Worm (Caenorhabditis elegans) whole organism, mixed stage, embryonic: Measurements from ENCODE around the gene nyn-1.

ENCODE experiments used
- M03D4.4 ChIP-seq: sonication (generic microtip); optimal IDR thresholded peaks from 2 replicates; lab custom pipeline; 2017; ENCODE audit warnings: mild to moderate bottlenecking, missing genetic modification characterization, missing compliant biosample characterization
- bed-3 ChIP-seq: fragments of 200-800 bp; sonication (Bioruptor generic); optimal IDR thresholded peaks from 3 replicates; lab custom pipeline; 2018; ENCODE audit warnings: mild to moderate bottlenecking, missing genetic modification characterization, moderate library complexity, missing compliant biosample characterization
- blmp-1 ChIP-seq: fragments of 150-350 bp; optimal IDR thresholded peaks from 2 replicates; lab custom pipeline; 2014; ENCODE audit warnings: missing biosample characterization, missing genetic modification characterization
- ceh-39 ChIP-seq: fragments of 150-350 bp; optimal IDR thresholded peaks from 2 replicates; lab custom pipeline; 2014; ENCODE audit warnings: missing biosample characterization, missing genetic modification characterization
- ceh-43 ChIP-seq: fragments of 200-800 bp; sonication (Bioruptor generic); optimal IDR thresholded peaks from 2 replicates; lab custom pipeline; 2018; ENCODE audit warnings: mild to moderate bottlenecking, missing genetic modification characterization, moderate library complexity, missing compliant biosample characterization
- ceh-83 ChIP-seq: fragments of 200-800 bp; sonication (Bioruptor generic); optimal IDR thresholded peaks from 2 replicates; lab custom pipeline; 2018; ENCODE audit warnings: mild to moderate bottlenecking, missing genetic modification characterization, missing compliant biosample characterization
- ces-1 ChIP-seq: fragments of 150-350 bp; optimal IDR thresholded peaks from 2 replicates; lab custom pipeline; 2014; ENCODE audit warnings: missing biosample characterization, missing genetic modification reagents, missing genetic modification characterization
- cnd-1 ChIP-seq: fragments of 200-800 bp; sonication (Bioruptor generic); optimal IDR thresholded peaks from 2 replicates; lab custom pipeline; 2018; ENCODE audit warnings: mild to moderate bottlenecking, missing genetic modification characterization, missing compliant biosample characterization
- drap-1 ChIP-seq: fragments of 200-800 bp; sonication (Bioruptor generic); optimal IDR thresholded peaks from 3 replicates; lab custom pipeline; 2018; ENCODE audit warnings: mild to moderate bottlenecking, missing genetic modification characterization, missing compliant biosample characterization
- elt-1 ChIP-seq: sonication (generic microtip); optimal IDR thresholded peaks from 2 replicates; lab custom pipeline; 2017; ENCODE audit warnings: missing genetic modification characterization, mild to moderate bottlenecking, missing compliant biosample characterization, antibody characterized with exemption, moderate library complexity, borderline replicate concordance; ENCODE audit not compliant: insufficient read depth
- elt-3 ChIP-seq: fragments of 150-350 bp; optimal IDR thresholded peaks from 2 replicates; lab custom pipeline; 2014; ENCODE audit warnings: missing biosample characterization, missing genetic modification characterization
- flh-1 ChIP-seq: fragments of 200-800 bp; sonication (Bioruptor generic); optimal IDR thresholded peaks from 2 replicates; lab custom pipeline; 2018; ENCODE audit warnings: mild to moderate bottlenecking, missing genetic modification characterization, moderate library complexity, missing compliant biosample characterization
- ham-2 ChIP-seq: fragments of 200-800 bp; sonication (Bioruptor generic); optimal IDR thresholded peaks from 2 replicates; lab custom pipeline; 2018; ENCODE audit warnings: mild to moderate bottlenecking, missing genetic modification characterization, missing compliant biosample characterization
- hlh-1 ChIP-seq: fragments of 150-350 bp; optimal IDR thresholded peaks from 2 replicates; lab custom pipeline; 2014; ENCODE audit warnings: missing biosample characterization, missing genetic modification reagents, missing genetic modification characterization
- mab-5 ChIP-seq: fragments of 150-350 bp; optimal IDR thresholded peaks from 2 replicates; lab custom pipeline; 2014; ENCODE audit warnings: missing biosample characterization, missing genetic modification characterization
- mls-2 ChIP-seq: sonication (generic microtip); optimal IDR thresholded peaks from 2 replicates; lab custom pipeline; 2016; ENCODE audit warnings: mild to moderate bottlenecking, missing genetic modification characterization, moderate library complexity, missing compliant biosample characterization
- nhr-12 ChIP-seq: fragments of 150-350 bp; optimal IDR thresholded peaks from 2 replicates; lab custom pipeline; 2014; ENCODE audit warnings: missing biosample characterization, missing genetic modification characterization
- nhr-2 ChIP-seq: fragments of 150-350 bp; optimal IDR thresholded peaks from 2 replicates; lab custom pipeline; 2014; ENCODE audit warnings: missing biosample characterization, missing genetic modification characterization
- nhr-237 ChIP-seq: fragments of 150-350 bp; optimal IDR thresholded peaks from 2 replicates; lab custom pipeline; 2014; ENCODE audit warnings: missing biosample characterization, missing genetic modification characterization
- nhr-76 ChIP-seq: sonication (generic microtip); optimal IDR thresholded peaks from 2 replicates; lab custom pipeline; 2017; ENCODE audit warnings: missing biosample characterization, missing genetic modification characterization
- pha-4 ChIP-seq: fragments of 150-350 bp; optimal IDR thresholded peaks from 2 replicates; lab custom pipeline; 2018; ENCODE audit warnings: missing biosample characterization, missing genetic modification reagents, missing genetic modification characterization
- sem-2 ChIP-seq: fragments of 200-800 bp; sonication (Bioruptor generic); optimal IDR thresholded peaks from 2 replicates; lab custom pipeline; 2018; ENCODE audit warnings: mild to moderate bottlenecking, missing genetic modification characterization, missing compliant biosample characterization
- sptf-1 ChIP-seq: sonication (generic microtip); optimal IDR thresholded peaks from 2 replicates; lab custom pipeline; 2017; ENCODE audit warnings: mild to moderate bottlenecking, missing genetic modification characterization, moderate library complexity, missing compliant biosample characterization
- tbx-8 ChIP-seq: fragments of 200-800 bp; sonication (Bioruptor generic); optimal IDR thresholded peaks from 2 replicates; lab custom pipeline; 2018; ENCODE audit warnings: mild to moderate bottlenecking, missing genetic modification characterization, moderate library complexity, missing compliant biosample characterization
- unc-120 ChIP-seq: sonication (generic microtip); optimal IDR thresholded peaks from 2 replicates; lab custom pipeline; 2017; ENCODE audit warnings: missing genetic modification characterization, missing compliant biosample characterization; ENCODE audit not compliant: poor library complexity, severe bottlenecking
- unc-39 ChIP-seq: fragments of 150-350 bp; optimal IDR thresholded peaks from 2 replicates; lab custom pipeline; 2014; ENCODE audit warnings: missing biosample characterization, missing genetic modification characterization
- unc-62 ChIP-seq: fragments of 150-350 bp; optimal IDR thresholded peaks from 2 replicates; lab custom pipeline; 2014; ENCODE audit warnings: missing biosample characterization, missing genetic modification reagents, missing genetic modification characterization
- zip-8 ChIP-seq: fragments of 150-350 bp; optimal IDR thresholded peaks from 2 replicates; lab custom pipeline; 2014; ENCODE audit warnings: missing biosample characterization, missing genetic modification characterization
- ztf-11 ChIP-seq: fragments of 150-350 bp; optimal IDR thresholded peaks from 2 replicates; lab custom pipeline; 2014; ENCODE audit warnings: missing biosample characterization, missing genetic modification characterization

The nyn-1 gene

DNA sequence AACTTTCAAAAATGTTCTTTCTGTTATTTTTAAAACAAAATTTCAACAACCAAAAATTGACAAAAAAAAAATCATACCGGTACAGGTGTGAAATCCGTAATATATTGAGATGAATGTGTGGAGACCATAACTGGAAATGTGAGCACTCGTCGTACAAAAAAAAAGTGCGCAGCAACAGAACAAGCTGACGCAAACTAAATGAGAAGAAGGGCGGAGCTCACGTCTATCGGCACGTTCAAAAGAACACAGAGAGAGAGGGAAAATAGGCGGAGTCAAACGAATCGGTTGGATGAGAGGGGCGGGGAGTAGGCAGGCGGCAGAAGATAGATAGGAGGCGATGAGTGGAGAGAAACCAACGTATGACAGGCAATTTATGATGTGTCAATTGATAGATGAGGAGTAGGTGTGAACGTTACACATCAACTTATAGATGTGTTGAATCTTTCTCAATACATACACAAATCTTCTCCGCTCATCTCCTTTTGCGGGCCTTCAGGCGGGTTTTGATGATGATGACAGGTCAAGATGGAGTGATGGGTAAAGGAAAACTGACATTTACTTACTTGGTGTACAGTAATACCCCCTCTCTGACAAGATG, 17.1 kb upstream of the nyn-1 start, which contains the start of gene tlp-1 (continued):
- TF ChIP-seq unc-62 (GFP tag; lab: Kevin White, UChicago): peak; percentile 100
- no peak for TF ChIP-seq blmp-1 (tag; lab: Kevin White, UChicago)
- no peak for TF ChIP-seq bed-3 (GFP tag; lab: Kevin White, UChicago)
- no peak for TF ChIP-seq cnd-1 (tag; lab: Kevin White, UChicago)
- no peak for TF ChIP-seq sptf-1 (tag; lab: Kevin White, UChicago)
- no peak for TF ChIP-seq pha-4 (tag; lab: Kevin White, UChicago)
- no peak for TF ChIP-seq ztf-11 (tag; lab: Kevin White, UChicago)
- no peak for TF ChIP-seq nhr-237 (tag; lab: Kevin White, UChicago)
- TF ChIP-seq, all 35 proteins: peak for 7

DNA sequence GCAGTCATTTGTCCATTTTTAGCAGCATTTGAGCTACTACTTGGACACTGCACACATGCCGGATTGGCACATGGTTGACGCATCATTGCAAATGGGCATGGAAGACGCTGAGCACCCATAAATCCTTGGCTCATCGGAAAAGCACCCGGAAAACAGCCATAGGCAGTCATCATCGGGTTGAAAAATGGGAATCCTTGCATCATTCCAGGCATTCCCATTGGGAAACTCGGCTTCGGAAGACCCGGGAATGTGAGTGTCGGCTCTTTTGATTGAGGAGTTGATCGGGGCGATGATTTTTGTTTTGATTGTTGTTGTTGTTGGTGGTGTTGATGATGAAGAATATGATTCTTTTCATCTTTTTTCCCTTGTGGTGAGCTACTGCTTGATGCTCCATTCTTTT, 15.9 kb upstream of the nyn-1 start:
- no peak for TF ChIP-seq elt-1 (tag; lab: Kevin White, UChicago)
- no peak for TF ChIP-seq ces-1 (GFP tag; lab: Kevin White, UChicago)
- no peak for TF ChIP-seq nhr-2 (tag; lab: Kevin White, UChicago)
- TF ChIP-seq elt-3 (tag; lab: Kevin White, UChicago): no peak
- TF ChIP-seq sptf-1 (tag; lab: Kevin White, UChicago): no peak
- no peak for TF ChIP-seq hlh-1 (tag; lab: Kevin White, UChicago)
- no peak for TF ChIP-seq unc-39
- TF ChIP-seq tbx-8 (GFP tag; lab: Kevin White, UChicago): no peak
- TF ChIP-seq flh-1 (GFP tag; lab: Kevin White, UChicago): no peak
- TF ChIP-seq bed-3 (GFP tag; lab: Kevin White, UChicago): no peak
- TF ChIP-seq mls-2 (tag; lab: Kevin White, UChicago): no peak
- no peak for TF ChIP-seq nhr-237 (tag; lab: Kevin White, UChicago)
- TF ChIP-seq, all 35 proteins: peak for 0

DNA sequence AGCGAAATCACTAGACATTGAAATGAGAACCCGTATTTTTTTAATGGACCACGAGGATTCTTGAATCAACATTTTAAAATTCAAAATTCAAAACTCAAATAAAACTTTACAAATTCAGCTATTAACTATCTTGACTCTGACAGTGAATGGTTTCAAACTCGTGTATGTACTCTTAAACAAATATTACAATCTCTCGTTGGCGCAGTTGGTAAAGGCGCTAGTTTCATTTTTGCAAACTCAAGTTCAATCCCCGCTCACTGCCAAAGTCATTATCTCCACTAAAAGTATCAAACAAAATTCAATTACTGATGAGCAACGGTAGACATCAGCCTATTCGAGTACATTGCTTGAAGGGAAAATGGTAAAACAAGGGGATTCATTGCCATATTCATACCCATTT, 14.7 kb upstream of the nyn-1 start:
- TF ChIP-seq ceh-43 (GFP tag; lab: Kevin White, UChicago): no peak
- no peak for TF ChIP-seq unc-120 (tag; lab: Kevin White, UChicago)
- TF ChIP-seq ham-2 (GFP tag; lab: Kevin White, UChicago): no peak
- TF ChIP-seq cnd-1 (tag; lab: Kevin White, UChicago): peak; percentile 6
- TF ChIP-seq pha-4 (tag; lab: Kevin White, UChicago): no peak

DNA sequence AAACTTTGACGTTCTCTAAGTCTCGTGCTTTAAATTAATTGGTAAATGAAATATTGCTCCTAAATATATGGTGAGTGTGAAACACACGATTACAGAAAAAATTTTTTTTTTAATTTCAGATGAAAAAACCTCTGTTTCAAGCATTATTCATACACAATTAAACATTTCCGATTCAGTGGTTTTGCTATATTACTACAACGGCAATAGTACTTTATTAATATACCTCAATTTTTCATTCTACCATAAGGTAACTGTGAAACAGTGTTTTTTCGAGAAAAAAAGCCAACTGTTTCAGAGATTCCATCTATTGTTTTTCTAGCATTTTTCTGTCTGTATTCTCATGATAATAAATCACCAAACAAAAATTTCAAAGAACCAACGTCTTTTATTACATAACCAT, 14.0 kb upstream of the nyn-1 start:
- TF ChIP-seq cnd-1 (tag; lab: Kevin White, UChicago) (no peak), nhr-12 (no peak), ceh-43 (GFP tag; lab: Kevin White, UChicago) (no peak), nhr-76 (tag; lab: Kevin White, UChicago) (no peak), nhr-237 (tag; lab: Kevin White, UChicago) (no peak), zip-8 (tag; lab: Kevin White, UChicago) (no peak), blmp-1 (tag; lab: Kevin White, UChicago) (no peak), nhr-2 (tag; lab: Kevin White, UChicago) (no peak), unc-62 (GFP tag; lab: Kevin White, UChicago) (no peak), drap-1 (GFP tag; lab: Kevin White, UChicago) (no peak), ceh-83 (GFP tag; lab: Kevin White, UChicago) (no peak), M03D4.4 (tag; lab: Kevin White, UChicago) (no peak), ceh-39 (tag; lab: Kevin White, UChicago) (no peak)

DNA sequence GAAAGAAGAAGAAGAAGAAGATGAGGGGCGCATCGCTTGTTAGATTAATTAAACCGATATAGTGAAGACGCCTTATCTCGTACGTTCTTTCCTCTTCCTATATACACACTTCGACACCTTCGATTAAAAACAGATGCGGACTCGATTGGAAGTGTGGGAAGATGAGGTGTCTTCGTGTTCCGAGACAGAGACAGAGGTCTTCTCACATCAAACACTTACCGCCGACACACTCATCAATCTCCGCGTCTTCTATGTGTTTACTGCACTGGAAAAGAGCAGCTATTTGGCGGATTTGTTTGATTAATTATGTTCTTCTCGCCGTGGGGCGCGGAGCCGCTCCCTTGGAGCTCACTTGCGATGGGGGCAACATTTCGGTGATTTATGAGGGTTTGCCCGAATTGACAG, 12.6 kb upstream of the nyn-1 start:
- TF ChIP-seq unc-120 (tag; lab: Kevin White, UChicago) (peak; percentile 41), mab-5 (tag; lab: Kevin White, UChicago) (peak; percentile 56), drap-1 (GFP tag; lab: Kevin White, UChicago) (no peak), elt-1 (tag; lab: Kevin White, UChicago) (peak; percentile 87), sem-2 (GFP tag; lab: Kevin White, UChicago) (no peak), unc-62 (GFP tag; lab: Kevin White, UChicago) (peak; percentile 98), ceh-43 (GFP tag; lab: Kevin White, UChicago) (no peak), tbx-8 (GFP tag; lab: Kevin White, UChicago) (no peak)
